Fruit fly (Drosophila melanogaster): ENCODE measurements around the gene mei-217.
A peak's percentile ranks its signal among the peaks of the same experiment; 100 is the strongest.

Gene mei-217

dm6 chrX:17175558-17176189 lies 32.9 kb upstream of the mei-217 start (continued):
- peak; percentile 30; the same call in 1 of the 2 replicates for TF ChIP-seq CG32772 (GFP tag; IDR thresholded peaks at IDR 0.05)
- TF ChIP-seq CG14014 (GFP tag; IDR thresholded peaks at IDR 0.05): no peak
- TF ChIP-seq ash1 (GFP tag; optimal IDR thresholded peaks at IDR 0.05): peak; percentile 15
- TF ChIP-seq fd3F (GFP tag; optimal IDR thresholded peaks at IDR 0.05): no peak
- TF ChIP-seq tin (GFP tag; optimal IDR thresholded peaks at IDR 0.05): peak; percentile 21
- no peak for TF ChIP-seq zf30C (GFP tag; optimal IDR thresholded peaks at IDR 0.05)
- TF ChIP-seq Oli (tag; optimal IDR thresholded peaks at IDR 0.05): no peak
- no peak for TF ChIP-seq ftz-f1 (GFP tag; optimal IDR thresholded peaks at IDR 0.05)
- TF ChIP-seq CG9932 (GFP tag; IDR thresholded peaks at IDR 0.05): peak; percentile 53; the same call in 1 of the 2 replicates
- no peak for TF ChIP-seq Neu2 (GFP tag; optimal IDR thresholded peaks at IDR 0.05; ENCODE audit: borderline replicate concordance)
- no peak for TF ChIP-seq CG6813 (GFP tag; optimal IDR thresholded peaks at IDR 0.05)
- TF ChIP-seq Poxn (GFP tag; IDR thresholded peaks at IDR 0.05): no peak
- peak; percentile 9 for TF ChIP-seq Bdp1 (GFP tag; optimal IDR thresholded peaks at IDR 0.05)
- TF ChIP-seq grau (tag; optimal IDR thresholded peaks at IDR 0.05): peak; percentile 37
- TF ChIP-seq CG7987 (GFP tag; optimal IDR thresholded peaks at IDR 0.05): peak; percentile 41
- no peak for TF ChIP-seq stc (GFP tag; IDR thresholded peaks at IDR 0.05)
- TF ChIP-seq ro (GFP tag; IDR thresholded peaks at IDR 0.05): no peak
- peak; percentile 37 for TF ChIP-seq dmrt11E (tag; optimal IDR thresholded peaks at IDR 0.05)
- TF ChIP-seq Kr (GFP tag; optimal IDR thresholded peaks at IDR 0.05): no peak
- TF ChIP-seq CG17328 (GFP tag; IDR thresholded peaks at IDR 0.05): no peak
- no peak for TF ChIP-seq sqz (GFP tag; optimal IDR thresholded peaks at IDR 0.05)
- TF ChIP-seq CG8944 (GFP tag; optimal IDR thresholded peaks at IDR 0.05): peak; percentile 33
- no peak for TF ChIP-seq Sry-δ (GFP tag; optimal IDR thresholded peaks at IDR 0.05)
- no peak for TF ChIP-seq Lim3 (GFP tag; IDR thresholded peaks at IDR 0.05)
- no peak for TF ChIP-seq Atf-2 (GFP tag; optimal IDR thresholded peaks at IDR 0.05)
- TF ChIP-seq CG4328 (GFP tag; optimal IDR thresholded peaks at IDR 0.05): no peak
- peak; percentile 23 for TF ChIP-seq CG3838 (GFP tag; optimal IDR thresholded peaks at IDR 0.05)
- TF ChIP-seq CG17612 (GFP tag; IDR thresholded peaks at IDR 0.05): no peak
- TF ChIP-seq CkIIα-i1 (GFP tag; IDR thresholded peaks at IDR 0.05): no peak
- TF ChIP-seq CG17359 (tag; optimal IDR thresholded peaks at IDR 0.05): peak; percentile 32
- no peak for TF ChIP-seq shn (GFP tag; optimal IDR thresholded peaks at IDR 0.05)
- TF ChIP-seq H15 (GFP tag; IDR thresholded peaks at IDR 0.05): no peak
- TF ChIP-seq Dll (GFP tag; IDR thresholded peaks at IDR 0.05; ENCODE audit: partially characterized antibody): no peak
- TF ChIP-seq Ptx1 (GFP tag; IDR thresholded peaks at IDR 0.05): peak; percentile 49; the same call in 1 of the 2 replicates
- TF ChIP-seq sens (GFP tag): peak; percentile 78
- no peak for TF ChIP-seq wdn (GFP tag; IDR thresholded peaks at IDR 0.05)
- TF ChIP-seq CG3847 (GFP tag; IDR thresholded peaks at IDR 0.05): peak; percentile 21; the same call in 1 of the 2 replicates
- no peak for TF ChIP-seq CG10959 (GFP tag; IDR thresholded peaks at IDR 0.05)
- TF ChIP-seq CG8765 (GFP tag; IDR thresholded peaks at IDR 0.05): no peak
- TF ChIP-seq CG31441 (GFP tag; IDR thresholded peaks at IDR 0.05): 0 out of 2 replicates have a peak, but pooled peaks have one; percentile 14
- peak; percentile 68; the same call in 1 of the 2 replicates for TF ChIP-seq NFAT (GFP tag; IDR thresholded peaks at IDR 0.05)
- no peak for TF ChIP-seq pan (optimal IDR thresholded peaks at IDR 0.05)
- TF ChIP-seq pan (GFP tag; optimal IDR thresholded peaks at IDR 0.05 in 1 of 2, IDR thresholded peaks at IDR 0.05 in 1 of 2): peak in 1 of 2 experiments; percentile 32
- no peak for TF ChIP-seq CG13624 (GFP tag; optimal IDR thresholded peaks at IDR 0.05)
- TF ChIP-seq Hey (tag; optimal IDR thresholded peaks at IDR 0.05): no peak
- peak; percentile 32 for TF ChIP-seq CG10209 (GFP tag; optimal IDR thresholded peaks at IDR 0.05)
- no peak for TF ChIP-seq CG1602 (GFP tag; optimal IDR thresholded peaks at IDR 0.05)
- TF ChIP-seq CG11456 (GFP tag; IDR thresholded peaks at IDR 0.05): peak; percentile 68; the same call in 2 of the 3 replicates
- TF ChIP-seq CG12155 (GFP tag; optimal IDR thresholded peaks at IDR 0.05): peak; percentile 1
- TF ChIP-seq ken (GFP tag; IDR thresholded peaks at IDR 0.05): no peak
- TF ChIP-seq nom (GFP tag; optimal IDR thresholded peaks at IDR 0.05): no peak
- TF ChIP-seq CG8478 (optimal IDR thresholded peaks at IDR 0.05): no peak
